Fruit fly (Drosophila melanogaster) whole organism, embryonic: ENCODE measurements around the gene CG12662.

Experiments
- Aef1 ChIP-seq: fragments of 200-800 bp; sonication (Bioruptor generic); IDR thresholded peaks from 3 replicates; pipeline ENCODE4 v1.3.6; 2022; ENCODE audit warnings: missing biosample characterization, missing genetic modification characterization
- B-H2 ChIP-seq: fragments of 200-800 bp; sonication (Bioruptor generic); optimal IDR thresholded peaks from 2 replicates; lab custom pipeline; 2018; ENCODE audit warnings: missing biosample characterization, mild to moderate bottlenecking, missing genetic modification characterization
- Blimp-1 ChIP-seq: fragments of 200-800 bp; sonication (Bioruptor generic); optimal IDR thresholded peaks from 3 replicates; lab custom pipeline; 2018; ENCODE audit warnings: missing biosample characterization, missing genetic modification characterization, mild to moderate bottlenecking, moderate library complexity, missing genetic modification reagents
- CG10274 ChIP-seq: fragments of 200-800 bp; sonication (Bioruptor generic); optimal IDR thresholded peaks from 3 replicates; lab custom pipeline; 2017; ENCODE audit warnings: missing biosample characterization, mild to moderate bottlenecking, missing genetic modification characterization
- CG11247 ChIP-seq: fragments of 200-800 bp; sonication (Bioruptor generic); IDR thresholded peaks from 2 replicates; pipeline ENCODE4 v1.3.6; 2022; ENCODE audit warnings: missing biosample characterization, missing genetic modification characterization
- CG11695 ChIP-seq: fragments of 200-800 bp; sonication (Bioruptor generic); IDR thresholded peaks from 3 replicates; pipeline ENCODE4 v1.3.6; 2022; ENCODE audit warnings: missing biosample characterization, missing genetic modification characterization
- CG12391 ChIP-seq: fragments of 200-800 bp; sonication (Bioruptor generic); optimal IDR thresholded peaks from 3 replicates; lab custom pipeline; 2018; ENCODE audit warnings: missing biosample characterization, mild to moderate bottlenecking, missing genetic modification characterization, moderate library complexity
- CG12744 ChIP-seq: fragments of 200-800 bp; sonication (Bioruptor generic); optimal IDR thresholded peaks from 2 replicates; lab custom pipeline; 2016; ENCODE audit warnings: missing biosample characterization, missing genetic modification characterization
- CG13894 ChIP-seq: fragments of 200-800 bp; sonication (Bioruptor generic); optimal IDR thresholded peaks from 3 replicates; lab custom pipeline; 2018; ENCODE audit warnings: missing biosample characterization, mild to moderate bottlenecking, missing genetic modification characterization, moderate library complexity
- CG14014 ChIP-seq: fragments of 200-800 bp; sonication (Bioruptor generic); IDR thresholded peaks from 2 replicates; pipeline ENCODE4 v1.3.6; 2022; ENCODE audit warnings: missing biosample characterization, missing genetic modification characterization
- CG14965 ChIP-seq: fragments of 200-800 bp; sonication (Bioruptor generic); optimal IDR thresholded peaks from 2 replicates; lab custom pipeline; 2016; ENCODE audit warnings: missing biosample characterization, missing genetic modification characterization, borderline replicate concordance
- CG1602 ChIP-seq: fragments of 200-800 bp; sonication (Bioruptor generic); optimal IDR thresholded peaks from 3 replicates; lab custom pipeline; 2016; ENCODE audit warnings: missing biosample characterization, missing genetic modification characterization
- CG18476 ChIP-seq: fragments of 200-800 bp; sonication (Bioruptor generic); optimal IDR thresholded peaks from 2 replicates; lab custom pipeline; 2016; ENCODE audit warnings: missing biosample characterization, mild to moderate bottlenecking, missing genetic modification characterization
- CG2875 ChIP-seq: fragments of 200-800 bp; sonication (Bioruptor generic); optimal IDR thresholded peaks from 2 replicates; lab custom pipeline; 2017; ENCODE audit warnings: missing biosample characterization, mild to moderate bottlenecking, missing genetic modification characterization, missing genetic modification reagents
- CG30020 ChIP-seq: fragments of 200-800 bp; optimal IDR thresholded peaks from 2 replicates; lab custom pipeline; 2019; ENCODE audit warnings: missing biosample characterization, mild to moderate bottlenecking, missing genetic modification characterization, moderate library complexity
- CG31388 ChIP-seq: fragments of 200-800 bp; sonication (Bioruptor generic); optimal IDR thresholded peaks from 2 replicates; lab custom pipeline; 2016; ENCODE audit warnings: missing biosample characterization, missing genetic modification characterization
- CG32532 ChIP-seq: fragments of 200-800 bp; sonication (Bioruptor generic); IDR thresholded peaks from 2 replicates; pipeline ENCODE4 v1.3.6; 2022; ENCODE audit warnings: missing biosample characterization, missing genetic modification characterization
- CG4328 ChIP-seq: fragments of 200-800 bp; sonication (Bioruptor generic); optimal IDR thresholded peaks from 3 replicates; lab custom pipeline; 2017; ENCODE audit warnings: missing biosample characterization, missing genetic modification reagents, missing genetic modification characterization
- CG5953 ChIP-seq: fragments of 200-800 bp; sonication (Bioruptor generic); IDR thresholded peaks from 2 replicates; pipeline ENCODE4 v1.3.6; 2022; ENCODE audit warnings: missing biosample characterization, missing genetic modification characterization
- CG6765 ChIP-seq: fragments of 200-800 bp; sonication (Bioruptor generic); optimal IDR thresholded peaks from 3 replicates; lab custom pipeline; 2017; ENCODE audit warnings: missing biosample characterization, mild to moderate bottlenecking, missing genetic modification characterization
- CG6854 ChIP-seq: fragments of 200-800 bp; sonication (Bioruptor generic); optimal IDR thresholded peaks from 3 replicates; lab custom pipeline; 2017; ENCODE audit warnings: missing biosample characterization, mild to moderate bottlenecking, missing genetic modification characterization
- CG7786 ChIP-seq: fragments of 200-800 bp; sonication (Bioruptor generic); optimal IDR thresholded peaks from 2 replicates; lab custom pipeline; 2016; ENCODE audit warnings: missing biosample characterization, missing genetic modification characterization
- CG7839 ChIP-seq: fragments of 200-800 bp; sonication (Bioruptor generic); optimal IDR thresholded peaks from 3 replicates; lab custom pipeline; 2018; ENCODE audit warnings: missing biosample characterization, mild to moderate bottlenecking, missing genetic modification characterization, moderate library complexity
- CG9215 ChIP-seq: fragments of 200-800 bp; sonication (Bioruptor generic); IDR thresholded peaks from 2 replicates; pipeline ENCODE4 v1.3.6; 2022; ENCODE audit warnings: missing biosample characterization, missing genetic modification characterization
- D19A ChIP-seq: fragments of 200-800 bp; optimal IDR thresholded peaks from 3 replicates; lab custom pipeline; 2019; ENCODE audit warnings: missing biosample characterization, mild to moderate bottlenecking, missing genetic modification characterization, moderate library complexity
- Dbx ChIP-seq: fragments of 200-800 bp; sonication (Bioruptor generic); IDR thresholded peaks from 3 replicates; pipeline ENCODE4 v1.3.6; 2022; ENCODE audit warnings: missing biosample characterization, missing genetic modification characterization
- Dfd ChIP-seq, 2 experiments: fragments of >200 bp; optimal IDR thresholded peaks; 2 replicates each; lab custom pipeline; 2017; ENCODE audit warnings: missing biosample characterization in 2 of 2, missing genetic modification characterization in 2 of 2
- Eip74EF ChIP-seq, 2 experiments: fragments of 200-800 bp in 1 of 2; fragments of >200 bp in 1 of 2; sonication (Bioruptor generic) in 1 of 2; optimal IDR thresholded peaks; 2 replicates each; lab custom pipeline; 2017 to 2019; ENCODE audit warnings: missing biosample characterization in 2 of 2, missing genetic modification characterization in 2 of 2, mild to moderate bottlenecking in 1 of 2, moderate library complexity in 1 of 2
- Elba2 ChIP-seq: fragments of 200-800 bp; sonication (Bioruptor generic); optimal IDR thresholded peaks from 3 replicates; lab custom pipeline; 2016; ENCODE audit warnings: missing biosample characterization, missing genetic modification characterization
- Fer3 ChIP-seq: fragments of 200-800 bp; sonication (Bioruptor generic); optimal IDR thresholded peaks from 2 replicates; lab custom pipeline; 2018; ENCODE audit warnings: missing biosample characterization, mild to moderate bottlenecking, missing genetic modification characterization, moderate library complexity
- HLH54F ChIP-seq: fragments of 200-800 bp; sonication (Bioruptor generic); optimal IDR thresholded peaks from 3 replicates; lab custom pipeline; 2016; ENCODE audit warnings: missing biosample characterization, missing genetic modification characterization
- Rfx ChIP-seq: fragments of 200-800 bp; sonication (Bioruptor generic); IDR thresholded peaks from 2 replicates; pipeline ENCODE4 v1.3.6; 2022; ENCODE audit warnings: missing biosample characterization, missing genetic modification characterization
- Usf ChIP-seq: fragments of 200-800 bp; sonication (Bioruptor generic); optimal IDR thresholded peaks from 2 replicates; lab custom pipeline; 2017; ENCODE audit warnings: missing genotype, missing biosample characterization, missing genetic modification characterization
- YL-1 ChIP-seq: fragments of 200-800 bp; sonication (Bioruptor generic); optimal IDR thresholded peaks from 3 replicates; lab custom pipeline; 2017; ENCODE audit warnings: missing biosample characterization, mild to moderate bottlenecking, missing genetic modification characterization
- ac ChIP-seq: fragments of 200-800 bp; sonication (Bioruptor generic); optimal IDR thresholded peaks from 3 replicates; lab custom pipeline; 2017; ENCODE audit warnings: missing biosample characterization, mild to moderate bottlenecking, missing genetic modification characterization
- ap ChIP-seq: fragments of 200-800 bp; sonication (Bioruptor generic); IDR thresholded peaks from 2 replicates; pipeline ENCODE4 v1.3.6; 2022; ENCODE audit warnings: missing biosample characterization, missing genetic modification characterization
- bigmax ChIP-seq: fragments of 200-800 bp; sonication (Bioruptor generic); optimal IDR thresholded peaks from 2 replicates; lab custom pipeline; 2018; ENCODE audit warnings: missing biosample characterization, mild to moderate bottlenecking, missing genetic modification characterization
- croc ChIP-seq: fragments of 200-800 bp; sonication (Bioruptor generic); conservative IDR thresholded peaks from 3 replicates; pipeline ENCODE4 v1.3.6; 2022; ENCODE audit warnings: missing biosample characterization, missing genetic modification characterization
- dimm ChIP-seq: fragments of 200-800 bp; sonication (Bioruptor generic); IDR thresholded peaks from 2 replicates; pipeline ENCODE4 v1.3.6; 2022; ENCODE audit warnings: missing biosample characterization, missing genetic modification characterization
- ems ChIP-seq: fragments of 200-800 bp; sonication (Bioruptor generic); optimal IDR thresholded peaks from 3 replicates; lab custom pipeline; 2016; ENCODE audit warnings: missing biosample characterization, missing genetic modification characterization
- her ChIP-seq: fragments of 200-800 bp; sonication (Bioruptor generic); optimal IDR thresholded peaks from 2 replicates; lab custom pipeline; 2016; ENCODE audit warnings: missing biosample characterization, missing genetic modification characterization
- kah ChIP-seq: fragments of 200-800 bp; sonication (Bioruptor generic); optimal IDR thresholded peaks from 2 replicates; lab custom pipeline; 2018; ENCODE audit warnings: missing biosample characterization, mild to moderate bottlenecking, missing genetic modification characterization
- kay ChIP-seq: fragments of 200-800 bp; sonication (Bioruptor generic); optimal IDR thresholded peaks from 2 replicates; lab custom pipeline; 2016; ENCODE audit warnings: missing biosample characterization, missing genetic modification characterization
- ken ChIP-seq: fragments of 200-800 bp; sonication (Bioruptor generic); IDR thresholded peaks from 3 replicates; pipeline ENCODE4 v1.3.6; 2022; ENCODE audit warnings: missing biosample characterization, missing genetic modification characterization
- peb ChIP-seq: fragments of 200-800 bp; sonication (Bioruptor generic); IDR thresholded peaks from 2 replicates; pipeline ENCODE4 v1.3.6; 2022; ENCODE audit warnings: missing biosample characterization, missing genetic modification characterization
- repo ChIP-seq: fragments of 200-800 bp; sonication (Bioruptor generic); optimal IDR thresholded peaks from 2 replicates; lab custom pipeline; 2016; ENCODE audit warnings: missing biosample characterization, missing genetic modification characterization
- sens ChIP-seq: fragments of 200-800 bp; sonication (Bioruptor generic); peaks from one replicate; lab custom pipeline; 2016; ENCODE audit warnings: missing biosample characterization, missing genetic modification characterization
- sisA ChIP-seq: fragments of 200-800 bp; sonication (Bioruptor generic); IDR thresholded peaks from 2 replicates; pipeline ENCODE4 v1.3.6; 2022; ENCODE audit warnings: missing biosample characterization, missing genetic modification characterization
- tna ChIP-seq: fragments of 200-800 bp; sonication (Bioruptor generic); IDR thresholded peaks from 2 replicates; pipeline ENCODE4 v1.3.6; 2022; ENCODE audit warnings: missing biosample characterization, missing genetic modification characterization; ENCODE audit not compliant: partially characterized antibody
- ttk ChIP-seq: fragments of 200-800 bp; sonication (Bioruptor generic); IDR thresholded peaks from 2 replicates; pipeline ENCODE4 v2.1.2; 2022; ENCODE audit warnings: missing biosample characterization, missing genetic modification characterization
- unc-4 ChIP-seq: fragments of 200-800 bp; sonication (Bioruptor generic); IDR thresholded peaks from 2 replicates; pipeline ENCODE4 v1.3.6; 2022; ENCODE audit warnings: missing biosample characterization, missing genetic modification characterization; ENCODE audit not compliant: partially characterized antibody
- zfh1 ChIP-seq: fragments of 200-800 bp; sonication (Bioruptor generic); IDR thresholded peaks from 3 replicates; pipeline ENCODE4 v1.3.6; 2022; ENCODE audit warnings: missing biosample characterization, missing genetic modification characterization

Gene CG12662

DNA sequence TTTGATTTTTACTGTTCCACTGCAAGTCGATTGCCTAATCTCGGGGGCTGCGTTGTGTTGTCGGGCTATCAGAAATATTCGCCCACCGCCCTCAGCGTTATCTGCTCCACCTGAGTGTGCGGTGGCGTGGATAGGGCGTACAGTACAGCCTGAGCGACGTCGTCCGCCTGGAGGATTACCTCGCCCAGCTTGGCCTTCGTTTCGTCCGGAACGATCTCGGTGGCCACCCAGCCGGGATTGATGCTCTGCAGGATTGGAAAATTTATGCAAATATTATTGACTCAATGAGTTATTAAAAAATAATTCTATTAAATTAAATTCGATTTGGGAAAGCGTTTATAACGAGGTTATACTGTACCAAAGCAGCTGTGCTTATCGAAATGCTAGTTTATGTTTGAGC is 11.1 kb downstream of the CG12662 start (continued):
- TF ChIP-seq CG12744 (no peak), Blimp-1 (GFP tag; lab: Kevin White, UChicago) (no peak), bigmax (GFP tag; lab: Kevin White, UChicago) (no peak), CG11695 (GFP tag; lab: Robert Waterston, UW) (0 out of 3 replicates have a peak, but pooled peaks have one; percentile 19), CG30020 (tag; lab: Kevin White, UChicago) (no peak), ttk (GFP tag; lab: Robert Waterston, UW) (peak; percentile 25; the same call in 1 of the 2 replicates), dimm (no peak), sisA (GFP tag; lab: Robert Waterston, UW) (peak; percentile 50), sens (no peak), Eip74EF (GFP tag; optimal IDR thresholded peaks at IDR 0.05; lab: Kevin White, UChicago) (no peak), CG13894 (tag; lab: Kevin White, UChicago) (no peak), CG4328 (GFP tag; lab: Kevin White, UChicago) (no peak), D19A (no peak), CG9215 (GFP tag; lab: Robert Waterston, UW) (peak; percentile 49; the same call in 1 of the 2 replicates), CG7839 (tag; lab: Kevin White, UChicago) (peak; percentile 46), Usf (GFP tag; lab: Kevin White, UChicago) (no peak), CG32532 (GFP tag; lab: Robert Waterston, UW) (no peak), Aef1 (GFP tag; lab: Robert Waterston, UW) (peak; percentile 11; the same call in 1 of the 3 replicates), CG11247 (GFP tag; lab: Robert Waterston, UW) (no peak), CG7786 (no peak), ac (GFP tag; lab: Kevin White, UChicago) (no peak), kah (no peak), zfh1 (no peak; the same call in 2 of the 3 replicates), CG31388 (GFP tag; lab: Kevin White, UChicago) (no peak), CG10274 (no peak), CG14965 (GFP tag; lab: Kevin White, UChicago) (no peak), her (GFP tag; lab: Kevin White, UChicago) (no peak), Dfd (GFP tag; optimal IDR thresholded peaks at IDR 0.05; lab: Kevin White, UChicago) (no peak), Dbx (peak; percentile 38; the same call in 1 of the 3 replicates), CG2875 (GFP tag; lab: Kevin White, UChicago) (no peak), kay (no peak), ems (GFP tag; lab: Kevin White, UChicago) (no peak), YL-1 (GFP tag; lab: Kevin White, UChicago) (no peak), B-H2 (GFP tag; lab: Kevin White, UChicago) (no peak), repo (no peak), croc (no peak), tna (no peak), unc-4 (no peak), HLH54F (GFP tag; lab: Kevin White, UChicago) (no peak), CG12391 (tag; lab: Kevin White, UChicago) (no peak), ken (GFP tag; lab: Robert Waterston, UW) (0 out of 3 replicates have a peak, but pooled peaks have one; percentile 49), Fer3 (tag; lab: Kevin White, UChicago) (no peak), ap (no peak), CG18476 (GFP tag; lab: Kevin White, UChicago) (no peak), CG1602 (GFP tag; lab: Kevin White, UChicago) (no peak), Rfx (GFP tag; lab: Robert Waterston, UW) (no peak; the same call in 1 of the 2 replicates), Elba2 (GFP tag; lab: Kevin White, UChicago) (no peak), CG6854 (GFP tag; lab: Kevin White, UChicago) (no peak), CG5953 (GFP tag; lab: Robert Waterston, UW) (no peak), CG6765 (no peak), peb (no peak), CG14014 (GFP tag; lab: Robert Waterston, UW) (0 out of 2 replicates have a peak, but pooled peaks have one; percentile 28)
